Fruit fly (Drosophila melanogaster) whole organism, embryonic: ENCODE results near the gene Ilp6.
A peak's percentile ranks its signal among the peaks of the same experiment; 100 is the strongest.

Experiments
- CG10267 ChIP-seq: fragments of 200-800 bp; sonication (Bioruptor generic); optimal IDR thresholded peaks from 2 replicates; lab custom pipeline; 2018; ENCODE audit warnings: missing biosample characterization, mild to moderate bottlenecking, missing genetic modification characterization, moderate library complexity
- CG10431 ChIP-seq: fragments of 200-800 bp; sonication (Bioruptor generic); optimal IDR thresholded peaks from 3 replicates; lab custom pipeline; 2018; ENCODE audit warnings: missing biosample characterization, mild to moderate bottlenecking, missing genetic modification characterization
- CG11560 ChIP-seq: fragments of 200-800 bp; sonication (Bioruptor generic); IDR thresholded peaks from 3 replicates; pipeline ENCODE4 v1.3.6; 2022; ENCODE audit warnings: missing biosample characterization, missing genetic modification characterization
- CG11695 ChIP-seq: fragments of 200-800 bp; sonication (Bioruptor generic); IDR thresholded peaks from 3 replicates; pipeline ENCODE4 v1.3.6; 2022; ENCODE audit warnings: missing biosample characterization, missing genetic modification characterization
- CG12299 ChIP-seq: fragments of 200-800 bp; sonication (Bioruptor generic); optimal IDR thresholded peaks from 2 replicates; lab custom pipeline; 2018; ENCODE audit warnings: missing biosample characterization, mild to moderate bottlenecking, missing genetic modification characterization
- CG12391 ChIP-seq: fragments of 200-800 bp; sonication (Bioruptor generic); optimal IDR thresholded peaks from 3 replicates; lab custom pipeline; 2018; ENCODE audit warnings: missing biosample characterization, mild to moderate bottlenecking, missing genetic modification characterization, moderate library complexity
- CG13123 ChIP-seq: fragments of 200-800 bp; sonication (Bioruptor generic); optimal IDR thresholded peaks from 2 replicates; lab custom pipeline; 2016; ENCODE audit warnings: missing biosample characterization, missing genetic modification characterization
- CG15073 ChIP-seq: fragments of 200-800 bp; sonication (Bioruptor generic); optimal IDR thresholded peaks from 2 replicates; lab custom pipeline; 2016; ENCODE audit warnings: missing biosample characterization, missing genetic modification characterization
- CG1602 ChIP-seq: fragments of 200-800 bp; sonication (Bioruptor generic); optimal IDR thresholded peaks from 3 replicates; lab custom pipeline; 2016; ENCODE audit warnings: missing biosample characterization, missing genetic modification characterization
- CG17912 ChIP-seq: fragments of 200-800 bp; sonication (Bioruptor generic); optimal IDR thresholded peaks from 2 replicates; lab custom pipeline; 2018; ENCODE audit warnings: missing biosample characterization, mild to moderate bottlenecking, missing genetic modification characterization
- CG4707 ChIP-seq: fragments of 200-800 bp; sonication (Bioruptor generic); optimal IDR thresholded peaks from 2 replicates; lab custom pipeline; 2018; ENCODE audit warnings: missing biosample characterization, mild to moderate bottlenecking, missing genetic modification characterization, moderate library complexity
- CG6654 ChIP-seq: fragments of 200-800 bp; sonication (Bioruptor generic); optimal IDR thresholded peaks from 2 replicates; lab custom pipeline; 2017; ENCODE audit warnings: missing biosample characterization, mild to moderate bottlenecking, missing genetic modification characterization
- CG6683 ChIP-seq: fragments of 200-800 bp; sonication (Bioruptor generic); optimal IDR thresholded peaks from 2 replicates; lab custom pipeline; 2017; ENCODE audit warnings: missing biosample characterization, mild to moderate bottlenecking, missing genetic modification characterization, missing genetic modification reagents
- CG8359 ChIP-seq: fragments of 200-800 bp; sonication (Bioruptor generic); optimal IDR thresholded peaks from 2 replicates; lab custom pipeline; 2017; ENCODE audit warnings: missing biosample characterization, mild to moderate bottlenecking, missing genetic modification characterization, borderline replicate concordance
- CG9437 ChIP-seq: fragments of 200-800 bp; sonication (Bioruptor generic); optimal IDR thresholded peaks from 2 replicates; lab custom pipeline; 2018; ENCODE audit warnings: missing biosample characterization, mild to moderate bottlenecking, missing genetic modification characterization
- CG9797 ChIP-seq: fragments of 200-800 bp; sonication (Bioruptor generic); optimal IDR thresholded peaks from 3 replicates; lab custom pipeline; 2018; ENCODE audit warnings: missing biosample characterization, mild to moderate bottlenecking, missing genetic modification characterization
- CG9817 ChIP-seq: fragments of 200-800 bp; sonication (Bioruptor generic); optimal IDR thresholded peaks from 2 replicates; lab custom pipeline; 2018; ENCODE audit warnings: missing biosample characterization, mild to moderate bottlenecking, missing genetic modification characterization, moderate library complexity
- Camta ChIP-seq: fragments of 200-800 bp; sonication (Bioruptor generic); optimal IDR thresholded peaks from 2 replicates; lab custom pipeline; 2016; ENCODE audit warnings: missing biosample characterization, missing genetic modification characterization
- Fer1 ChIP-seq: fragments of 200-800 bp; sonication (Bioruptor generic); optimal IDR thresholded peaks from 2 replicates; lab custom pipeline; 2017; ENCODE audit warnings: missing biosample characterization, mild to moderate bottlenecking, missing genetic modification characterization
- Fer2 ChIP-seq: fragments of 200-800 bp; sonication (Bioruptor generic); optimal IDR thresholded peaks from 2 replicates; lab custom pipeline; 2018; ENCODE audit warnings: missing biosample characterization, mild to moderate bottlenecking, missing genetic modification characterization, moderate library complexity
- GATAe ChIP-seq: fragments of 200-800 bp; sonication (Bioruptor generic); conservative IDR thresholded peaks from 2 replicates; pipeline ENCODE4 v1.3.6; 2022; ENCODE audit warnings: missing biosample characterization, missing genetic modification characterization
- HLH3B ChIP-seq: fragments of 200-800 bp; sonication (Bioruptor generic); IDR thresholded peaks from 2 replicates; pipeline ENCODE4 v1.3.6; 2022; ENCODE audit warnings: missing biosample characterization, missing genetic modification characterization
- HmgD ChIP-seq: fragments of 200-800 bp; sonication (Bioruptor generic); optimal IDR thresholded peaks from 3 replicates; lab custom pipeline; 2016; ENCODE audit warnings: missing biosample characterization, missing genetic modification characterization
- Hmr ChIP-seq: fragments of 200-800 bp; sonication (Bioruptor generic); optimal IDR thresholded peaks from 3 replicates; lab custom pipeline; 2017; ENCODE audit warnings: mild to moderate bottlenecking, missing biosample characterization, missing genetic modification reagents, missing genetic modification characterization
- Lim3 ChIP-seq: fragments of 200-800 bp; sonication (Bioruptor generic); IDR thresholded peaks from 2 replicates; pipeline ENCODE4 v1.3.6; 2022; ENCODE audit warnings: missing biosample characterization, missing genetic modification characterization
- Myb ChIP-seq: fragments of 200-800 bp; sonication (Bioruptor generic); optimal IDR thresholded peaks from 2 replicates; lab custom pipeline; 2016; ENCODE audit warnings: missing biosample characterization, missing genetic modification characterization
- NC2α ChIP-seq: fragments of 200-800 bp; sonication (Bioruptor generic); optimal IDR thresholded peaks from 2 replicates; lab custom pipeline; 2016; ENCODE audit warnings: missing biosample characterization, missing genetic modification characterization
- Neu2 ChIP-seq: fragments of 200-800 bp; sonication (Bioruptor generic); optimal IDR thresholded peaks from 3 replicates; lab custom pipeline; 2016; ENCODE audit warnings: missing biosample characterization, missing genetic modification characterization, borderline replicate concordance
- Nf-YA ChIP-seq: fragments of 200-800 bp; sonication (Bioruptor generic); IDR thresholded peaks from 2 replicates; pipeline ENCODE4 v1.3.6; 2022; ENCODE audit warnings: missing biosample characterization, missing genetic modification characterization
- Poxn ChIP-seq: fragments of 200-800 bp; sonication (Bioruptor generic); IDR thresholded peaks from 2 replicates; pipeline ENCODE4 v1.3.6; 2022; ENCODE audit warnings: missing biosample characterization, missing genetic modification characterization
- Sin3A ChIP-seq: fragments of >200 bp; optimal IDR thresholded peaks from 2 replicates; lab custom pipeline; 2018
- Spps ChIP-seq: fragments of 200-800 bp; sonication (Bioruptor generic); optimal IDR thresholded peaks from 2 replicates; lab custom pipeline; 2018; ENCODE audit warnings: missing biosample characterization, mild to moderate bottlenecking, missing genetic modification characterization
- Usf ChIP-seq: fragments of 200-800 bp; sonication (Bioruptor generic); optimal IDR thresholded peaks from 2 replicates; lab custom pipeline; 2017; ENCODE audit warnings: missing genotype, missing biosample characterization, missing genetic modification characterization
- Xbp1 ChIP-seq: fragments of 200-800 bp; sonication (Bioruptor generic); optimal IDR thresholded peaks from 3 replicates; lab custom pipeline; 2016; ENCODE audit warnings: missing biosample characterization, mild to moderate bottlenecking, missing genetic modification characterization
- al ChIP-seq: fragments of 200-800 bp; sonication (Bioruptor generic); IDR thresholded peaks from 2 replicates; pipeline ENCODE4 v1.3.6; 2022; ENCODE audit warnings: missing biosample characterization, missing genetic modification characterization
- ato ChIP-seq: fragments of 200-800 bp; sonication (Bioruptor generic); IDR thresholded peaks from 2 replicates; pipeline ENCODE4 v1.3.6; 2022; ENCODE audit warnings: missing biosample characterization, missing genetic modification characterization; ENCODE audit not compliant: partially characterized antibody
- ci ChIP-seq: fragments of 200-800 bp; sonication (Bioruptor generic); IDR thresholded peaks from 3 replicates; pipeline ENCODE4 v1.3.6; 2022; ENCODE audit warnings: missing biosample characterization, missing genetic modification characterization
- crol ChIP-seq: fragments of 200-800 bp; sonication (Bioruptor generic); IDR thresholded peaks from 2 replicates; pipeline ENCODE4 v1.3.6; 2022; ENCODE audit warnings: missing biosample characterization, missing genetic modification characterization
- eyg ChIP-seq: fragments of 200-800 bp; sonication (Bioruptor generic); optimal IDR thresholded peaks from 3 replicates; lab custom pipeline; 2016; ENCODE audit warnings: missing biosample characterization, missing genetic modification characterization
- fu2 ChIP-seq: fragments of 200-800 bp; sonication (Bioruptor generic); optimal IDR thresholded peaks from 2 replicates; lab custom pipeline; 2016; ENCODE audit warnings: missing biosample characterization, missing genetic modification characterization
- h ChIP-seq: fragments of >200 bp; optimal IDR thresholded peaks from 2 replicates; lab custom pipeline; 2017
- ind ChIP-seq: fragments of 200-800 bp; sonication (Bioruptor generic); optimal IDR thresholded peaks from 3 replicates; lab custom pipeline; 2016; ENCODE audit warnings: missing biosample characterization, missing genetic modification characterization
- lmd ChIP-seq: fragments of 200-800 bp; sonication (Bioruptor generic); IDR thresholded peaks from 2 replicates; pipeline ENCODE4 v1.3.6; 2022; ENCODE audit warnings: missing biosample characterization, missing genetic modification characterization
- nau ChIP-seq: fragments of 200-800 bp; sonication (Bioruptor generic); optimal IDR thresholded peaks from 3 replicates; lab custom pipeline; 2017; ENCODE audit warnings: missing biosample characterization, mild to moderate bottlenecking, missing genetic modification characterization, missing genetic modification reagents
- sna ChIP-seq: fragments of 200-800 bp; sonication (Bioruptor generic); IDR thresholded peaks from 2 replicates; pipeline ENCODE4 v1.3.6; 2022; ENCODE audit warnings: missing biosample characterization, missing genetic modification characterization; ENCODE audit not compliant: partially characterized antibody
- tx ChIP-seq: fragments of 200-800 bp; sonication (Bioruptor generic); optimal IDR thresholded peaks from 2 replicates; lab custom pipeline; 2016; ENCODE audit warnings: missing biosample characterization, missing genetic modification characterization
- unc-4 ChIP-seq: fragments of 200-800 bp; sonication (Bioruptor generic); IDR thresholded peaks from 2 replicates; pipeline ENCODE4 v1.3.6; 2022; ENCODE audit warnings: missing biosample characterization, missing genetic modification characterization; ENCODE audit not compliant: partially characterized antibody
- yki ChIP-seq: fragments of >200 bp; optimal IDR thresholded peaks from 3 replicates; lab custom pipeline; 2018
- zen ChIP-seq: fragments of 200-800 bp; sonication (Bioruptor generic); optimal IDR thresholded peaks from 3 replicates; lab custom pipeline; 2018; ENCODE audit warnings: missing biosample characterization, mild to moderate bottlenecking, missing genetic modification characterization, moderate library complexity
- zf30C ChIP-seq: fragments of 200-800 bp; sonication (Bioruptor generic); optimal IDR thresholded peaks from 3 replicates; lab custom pipeline; 2018; ENCODE audit warnings: missing biosample characterization, mild to moderate bottlenecking, missing genetic modification characterization

The Ilp6 gene

dm6 chrX:2293294-2293988 is 41.0 kb downstream of the Ilp6 start, which contains the start of gene CG2865 (continued):
- TF ChIP-seq CG11560 (tag; lab: Robert Waterston, UW) (peak; percentile 69; the same call in 2 of the 3 replicates), Neu2 (GFP tag; lab: Kevin White, UChicago) (peak; percentile 76), fu2 (GFP tag; lab: Kevin White, UChicago) (peak; percentile 79), unc-4 (GFP tag; lab: Robert Waterston, UW) (peak; percentile 45; the same call in 1 of the 2 replicates), zen (tag; lab: Kevin White, UChicago) (peak; percentile 91), Poxn (peak; percentile 26; the same call in 1 of the 2 replicates), CG9817 (tag; lab: Kevin White, UChicago) (peak; percentile 93), nau (GFP tag; lab: Kevin White, UChicago) (peak; percentile 94), CG10267 (peak; percentile 91), Sin3A (lab: Kevin White, UChicago) (no peak), h (lab: Kevin White, UChicago) (no peak), CG6654 (GFP tag; lab: Kevin White, UChicago) (peak; percentile 76), zf30C (peak; percentile 36), Lim3 (no peak), CG6683 (peak; percentile 92), Myb (GFP tag; lab: Kevin White, UChicago) (peak; percentile 82), CG13123 (GFP tag; lab: Kevin White, UChicago) (peak; percentile 76), eyg (GFP tag; lab: Kevin White, UChicago) (peak; percentile 76), Spps (tag; lab: Kevin White, UChicago) (peak; percentile 85), crol (GFP tag; lab: Robert Waterston, UW) (peak; percentile 94), Camta (peak; percentile 92), CG4707 (GFP tag; lab: Kevin White, UChicago) (peak; percentile 68), Fer2 (peak; percentile 94), ato (GFP tag; lab: Robert Waterston, UW) (no peak), Fer1 (GFP tag; lab: Kevin White, UChicago) (peak; percentile 98), CG12299 (peak; percentile 96), CG17912 (GFP tag; lab: Kevin White, UChicago) (peak; percentile 37), HmgD (GFP tag; lab: Kevin White, UChicago) (peak; percentile 77), Nf-YA (GFP tag; lab: Robert Waterston, UW) (peak; percentile 65; the same call in 1 of the 2 replicates), CG1602 (GFP tag; lab: Kevin White, UChicago) (peak; percentile 87), CG15073 (GFP tag; lab: Kevin White, UChicago) (peak; percentile 49), CG12391 (tag; lab: Kevin White, UChicago) (peak; percentile 96), ci (peak; percentile 87), sna (GFP tag; lab: Robert Waterston, UW) (no peak), Usf (GFP tag; lab: Kevin White, UChicago) (peak; percentile 82), HLH3B (peak; percentile 84), lmd (peak; percentile 91), CG10431 (GFP tag; lab: Kevin White, UChicago) (peak; percentile 88), Hmr (peak; percentile 97), ind (peak; percentile 91), yki (peak; percentile 47), CG9797 (GFP tag; lab: Kevin White, UChicago) (peak; percentile 11), tx (GFP tag; lab: Kevin White, UChicago) (peak; percentile 87), al (GFP tag; lab: Robert Waterston, UW) (peak; percentile 84), GATAe (GFP tag; lab: Robert Waterston, UW) (peak; percentile 41; the same call in 1 of the 2 replicates), NC2α (peak; percentile 72), CG8359 (GFP tag; lab: Kevin White, UChicago) (peak; percentile 84), CG11695 (GFP tag; lab: Robert Waterston, UW) (peak; percentile 93), CG9437 (peak; percentile 91), Xbp1 (GFP tag; lab: Kevin White, UChicago) (peak; percentile 91)
